Fruit fly (Drosophila melanogaster) whole organism, embryonic: ENCODE data around the gene CG2972.

Source experiments
- Antp ChIP-seq: fragments of 200-800 bp; sonication (Bioruptor generic); optimal IDR thresholded peaks from 3 replicates; lab custom pipeline; 2016; ENCODE audit warnings: missing biosample characterization, missing genetic modification characterization
- Blimp-1 ChIP-seq: fragments of 200-800 bp; sonication (Bioruptor generic); optimal IDR thresholded peaks from 3 replicates; lab custom pipeline; 2018; ENCODE audit warnings: missing biosample characterization, missing genetic modification characterization, mild to moderate bottlenecking, moderate library complexity, missing genetic modification reagents
- CG10366 ChIP-seq: fragments of 200-800 bp; sonication (Bioruptor generic); IDR thresholded peaks from 2 replicates; pipeline ENCODE4 v1.3.6; 2022; ENCODE audit warnings: missing biosample characterization, missing genetic modification characterization
- CG11247 ChIP-seq: fragments of 200-800 bp; sonication (Bioruptor generic); IDR thresholded peaks from 2 replicates; pipeline ENCODE4 v1.3.6; 2022; ENCODE audit warnings: missing biosample characterization, missing genetic modification characterization
- CG12155 ChIP-seq: fragments of 200-800 bp; sonication (Bioruptor generic); optimal IDR thresholded peaks from 3 replicates; lab custom pipeline; 2016; ENCODE audit warnings: missing biosample characterization, missing genetic modification characterization
- CG15601 ChIP-seq: fragments of 200-800 bp; sonication (Bioruptor generic); optimal IDR thresholded peaks from 3 replicates; lab custom pipeline; 2019; ENCODE audit warnings: missing biosample characterization, mild to moderate bottlenecking, missing genetic modification characterization, moderate library complexity
- CG15696 ChIP-seq: fragments of 200-800 bp; sonication (Bioruptor generic); optimal IDR thresholded peaks from 2 replicates; lab custom pipeline; 2019; ENCODE audit warnings: missing biosample characterization, mild to moderate bottlenecking, missing genetic modification characterization, moderate library complexity
- CG1603 ChIP-seq: fragments of 200-800 bp; sonication (Bioruptor generic); optimal IDR thresholded peaks from 2 replicates; lab custom pipeline; 2019; ENCODE audit warnings: missing biosample characterization, mild to moderate bottlenecking, missing genetic modification characterization, moderate library complexity
- CG2875 ChIP-seq: fragments of 200-800 bp; sonication (Bioruptor generic); optimal IDR thresholded peaks from 2 replicates; lab custom pipeline; 2017; ENCODE audit warnings: missing biosample characterization, mild to moderate bottlenecking, missing genetic modification characterization, missing genetic modification reagents
- CG32767 ChIP-seq: fragments of 200-800 bp; sonication (Bioruptor generic); IDR thresholded peaks from 2 replicates; pipeline ENCODE4 v1.3.6; 2022; ENCODE audit warnings: missing biosample characterization, missing genetic modification characterization
- CG34224 ChIP-seq: fragments of 200-800 bp; sonication (Bioruptor generic); IDR thresholded peaks from 3 replicates; pipeline ENCODE4 v1.3.6; 2022; ENCODE audit warnings: missing biosample characterization, missing genetic modification characterization; ENCODE audit not compliant: partially characterized antibody
- CG3726 ChIP-seq: fragments of 200-800 bp; sonication (Bioruptor generic); IDR thresholded peaks from 3 replicates; pipeline ENCODE4, ENCODE4 v1.3.6; 2022; ENCODE audit warnings: missing biosample characterization, missing genetic modification characterization
- CG5953 ChIP-seq: fragments of 200-800 bp; sonication (Bioruptor generic); IDR thresholded peaks from 2 replicates; pipeline ENCODE4 v1.3.6; 2022; ENCODE audit warnings: missing biosample characterization, missing genetic modification characterization
- CG6813 ChIP-seq: fragments of 200-800 bp; sonication (Bioruptor generic); optimal IDR thresholded peaks from 2 replicates; lab custom pipeline; 2017; ENCODE audit warnings: missing biosample characterization, missing genetic modification characterization, mild to moderate bottlenecking, moderate library complexity, missing genetic modification reagents
- CG7556 ChIP-seq: fragments of 200-800 bp; sonication (Bioruptor generic); optimal IDR thresholded peaks from 2 replicates; lab custom pipeline; 2017; ENCODE audit warnings: missing biosample characterization, mild to moderate bottlenecking, missing genetic modification characterization
- CG7987 ChIP-seq: fragments of 200-800 bp; sonication (Bioruptor generic); optimal IDR thresholded peaks from 2 replicates; lab custom pipeline; 2018; ENCODE audit warnings: missing biosample characterization, mild to moderate bottlenecking, missing genetic modification characterization, moderate library complexity
- HHEX ChIP-seq: fragments of 200-800 bp; sonication (Bioruptor generic); optimal IDR thresholded peaks from 3 replicates; lab custom pipeline; 2017; ENCODE audit warnings: missing biosample characterization, mild to moderate bottlenecking, missing genetic modification characterization, missing genetic modification reagents
- HLH3B ChIP-seq: fragments of 200-800 bp; sonication (Bioruptor generic); IDR thresholded peaks from 2 replicates; pipeline ENCODE4 v1.3.6; 2022; ENCODE audit warnings: missing biosample characterization, missing genetic modification characterization
- Meics ChIP-seq: fragments of 200-800 bp; sonication (Bioruptor generic); optimal IDR thresholded peaks from 2 replicates; lab custom pipeline; 2017; ENCODE audit warnings: missing biosample characterization, mild to moderate bottlenecking, missing genetic modification characterization
- Mes4 ChIP-seq: fragments of 200-800 bp; sonication (Bioruptor generic); optimal IDR thresholded peaks from 2 replicates; lab custom pipeline; 2016; ENCODE audit warnings: missing biosample characterization, missing genetic modification characterization
- NC2β ChIP-seq: fragments of 200-800 bp; sonication (Bioruptor generic); optimal IDR thresholded peaks from 2 replicates; lab custom pipeline; 2016; ENCODE audit warnings: missing biosample characterization, missing genetic modification characterization
- Nf-YA ChIP-seq: fragments of 200-800 bp; sonication (Bioruptor generic); IDR thresholded peaks from 2 replicates; pipeline ENCODE4 v1.3.6; 2022; ENCODE audit warnings: missing biosample characterization, missing genetic modification characterization
- Optix ChIP-seq: fragments of 200-800 bp; sonication (Bioruptor generic); IDR thresholded peaks from 3 replicates; pipeline ENCODE4 v1.3.6; 2022; ENCODE audit warnings: missing biosample characterization, missing genetic modification characterization
- Sry-β ChIP-seq: fragments of 200-800 bp; sonication (Bioruptor generic); optimal IDR thresholded peaks from 2 replicates; lab custom pipeline; 2018; ENCODE audit warnings: missing biosample characterization, mild to moderate bottlenecking, missing genetic modification characterization, moderate library complexity
- Ssrp ChIP-seq: fragments of 200-800 bp; sonication (Bioruptor generic); optimal IDR thresholded peaks from 2 replicates; lab custom pipeline; 2018; ENCODE audit warnings: missing biosample characterization, mild to moderate bottlenecking, missing genetic modification characterization, moderate library complexity
- Trl ChIP-seq, 3 experiments: fragments of >200 bp in 2 of 3; fragments of 200-800 bp in 1 of 3; sonication (Bioruptor generic) in 1 of 3; optimal IDR thresholded peaks; 2 replicates in 1 of 3; 3 replicates in 2 of 3; lab custom pipeline; 2016 to 2017; ENCODE audit warnings: missing biosample characterization in 1 of 3, missing genetic modification characterization in 1 of 3
- Vsx1 ChIP-seq: fragments of 200-800 bp; sonication (Bioruptor generic); optimal IDR thresholded peaks from 2 replicates; lab custom pipeline; 2017; ENCODE audit warnings: missing biosample characterization, mild to moderate bottlenecking, missing genetic modification characterization, missing genetic modification reagents
- ap ChIP-seq: fragments of 200-800 bp; sonication (Bioruptor generic); IDR thresholded peaks from 2 replicates; pipeline ENCODE4 v1.3.6; 2022; ENCODE audit warnings: missing biosample characterization, missing genetic modification characterization
- az2 ChIP-seq: fragments of 200-800 bp; sonication (Bioruptor generic); optimal IDR thresholded peaks from 3 replicates; lab custom pipeline; 2016; ENCODE audit warnings: missing biosample characterization, missing genetic modification characterization
- bowl ChIP-seq: fragments of 200-800 bp; sonication (Bioruptor generic); IDR thresholded peaks from 2 replicates; pipeline ENCODE4 v1.3.6; 2022; ENCODE audit warnings: missing biosample characterization, missing genetic modification characterization
- dmrt99B ChIP-seq: fragments of 200-800 bp; sonication (Bioruptor generic); optimal IDR thresholded peaks from 2 replicates; lab custom pipeline; 2018; ENCODE audit warnings: missing biosample characterization, mild to moderate bottlenecking, missing genetic modification characterization, moderate library complexity
- eyg ChIP-seq: fragments of 200-800 bp; sonication (Bioruptor generic); optimal IDR thresholded peaks from 3 replicates; lab custom pipeline; 2016; ENCODE audit warnings: missing biosample characterization, missing genetic modification characterization
- gem ChIP-seq: fragments of 200-800 bp; sonication (Bioruptor generic); optimal IDR thresholded peaks from 2 replicates; lab custom pipeline; 2019; ENCODE audit warnings: missing biosample characterization, mild to moderate bottlenecking, missing genetic modification characterization, moderate library complexity
- gro ChIP-seq: fragments of 200-800 bp; sonication (Bioruptor generic); optimal IDR thresholded peaks from 2 replicates; lab custom pipeline; 2016; ENCODE audit warnings: missing biosample characterization, missing genetic modification characterization
- gsb-n ChIP-seq: fragments of 200-800 bp; sonication (Bioruptor generic); optimal IDR thresholded peaks from 3 replicates; lab custom pipeline; 2018; ENCODE audit warnings: missing biosample characterization, mild to moderate bottlenecking, missing genetic modification characterization
- hkb ChIP-seq, 2 experiments: fragments of 200-800 bp in 1 of 2; fragments of >200 bp in 1 of 2; sonication (Bioruptor generic) in 1 of 2; IDR thresholded peaks in 1 of 2; optimal IDR thresholded peaks in 1 of 2; 2 replicates each; pipeline versions ENCODE4 v1.3.6 to Lab custom; 2017 to 2022; ENCODE audit warnings: missing biosample characterization in 1 of 2, missing genetic modification characterization in 1 of 2
- insv ChIP-seq, 2 experiments: fragments of 200-800 bp; sonication (Bioruptor generic); optimal IDR thresholded peaks; 3 replicates each; lab custom pipeline; 2016 to 2018; ENCODE audit warnings: missing biosample characterization in 2 of 2, missing genetic modification characterization in 2 of 2
- ken ChIP-seq: fragments of 200-800 bp; sonication (Bioruptor generic); IDR thresholded peaks from 3 replicates; pipeline ENCODE4 v1.3.6; 2022; ENCODE audit warnings: missing biosample characterization, missing genetic modification characterization
- nerfin-1 ChIP-seq: fragments of 200-800 bp; sonication (Bioruptor generic); optimal IDR thresholded peaks from 3 replicates; lab custom pipeline; 2019; ENCODE audit warnings: missing biosample characterization, mild to moderate bottlenecking, missing genetic modification characterization, moderate library complexity
- onecut ChIP-seq: fragments of 200-800 bp; sonication (Bioruptor generic); IDR thresholded peaks from 2 replicates; pipeline ENCODE4 v1.3.6; 2022; ENCODE audit warnings: missing biosample characterization, missing genetic modification characterization
- pzg ChIP-seq: fragments of 200-800 bp; sonication (Bioruptor generic); optimal IDR thresholded peaks from 3 replicates; lab custom pipeline; 2018; ENCODE audit warnings: missing biosample characterization, mild to moderate bottlenecking, missing genetic modification characterization, moderate library complexity
- sens ChIP-seq: fragments of 200-800 bp; sonication (Bioruptor generic); peaks from one replicate; lab custom pipeline; 2016; ENCODE audit warnings: missing biosample characterization, missing genetic modification characterization
- sens-2 ChIP-seq: fragments of 200-800 bp; sonication (Bioruptor generic); IDR thresholded peaks from 2 replicates; pipeline ENCODE4 v1.3.6; 2022; ENCODE audit warnings: missing biosample characterization, missing genetic modification characterization
- sisA ChIP-seq: fragments of 200-800 bp; sonication (Bioruptor generic); IDR thresholded peaks from 2 replicates; pipeline ENCODE4 v1.3.6; 2022; ENCODE audit warnings: missing biosample characterization, missing genetic modification characterization
- slbo ChIP-seq: fragments of 200-800 bp; sonication (Bioruptor generic); IDR thresholded peaks from 2 replicates; pipeline ENCODE4 v1.3.6; 2022; ENCODE audit warnings: missing biosample characterization, missing genetic modification characterization
- tgo ChIP-seq: fragments of 200-800 bp; sonication (Bioruptor generic); IDR thresholded peaks from 3 replicates; pipeline ENCODE4 v1.3.6; 2022; ENCODE audit warnings: missing biosample characterization, missing genetic modification characterization
- tio ChIP-seq: fragments of 200-800 bp; sonication (Bioruptor generic); optimal IDR thresholded peaks from 2 replicates; lab custom pipeline; 2017; ENCODE audit warnings: missing biosample characterization, missing genetic modification characterization, inconsistent platforms
- tup ChIP-seq: fragments of 200-800 bp; sonication (Bioruptor generic); optimal IDR thresholded peaks from 2 replicates; lab custom pipeline; 2016; ENCODE audit warnings: missing biosample characterization, mild to moderate bottlenecking, missing genetic modification characterization, moderate library complexity

Gene CG2972

dm6 chrX:10115582-10116207 lies 32.7 kb downstream of the CG2972 start (continued):
- no peak for TF ChIP-seq hkb (optimal IDR thresholded peaks at IDR 0.05; lab: Kevin White, UChicago)
- TF ChIP-seq hkb (GFP tag; IDR thresholded peaks at IDR 0.05; lab: Robert Waterston, UW): peak; percentile 37; the same call in 1 of the 2 replicates
- TF ChIP-seq Antp (GFP tag; lab: Kevin White, UChicago): no peak
- peak; percentile 19 for TF ChIP-seq Sry-β
- peak; percentile 19; the same call in 1 of the 2 replicates for TF ChIP-seq HLH3B (GFP tag; lab: Robert Waterston, UW)
- TF ChIP-seq eyg (GFP tag; lab: Kevin White, UChicago): no peak
- TF ChIP-seq Nf-YA (GFP tag; lab: Robert Waterston, UW): 0 out of 2 replicates have a peak, but pooled peaks have one; percentile 15
- TF ChIP-seq Ssrp (tag; lab: Kevin White, UChicago): no peak
- TF ChIP-seq CG15696: peak; percentile 40
- peak; percentile 41 for TF ChIP-seq CG15601 (tag; lab: Kevin White, UChicago)
- no peak for TF ChIP-seq CG12155 (GFP tag; lab: Kevin White, UChicago)
- no peak for TF ChIP-seq bowl (GFP tag; lab: Robert Waterston, UW)
- no peak for TF ChIP-seq ken (GFP tag; lab: Robert Waterston, UW)
- no peak for TF ChIP-seq slbo (GFP tag; lab: Robert Waterston, UW)
- no peak for TF ChIP-seq CG32767 (GFP tag; lab: Robert Waterston, UW)
- TF ChIP-seq tgo (GFP tag; lab: Robert Waterston, UW): peak; percentile 32; the same call in 1 of the 3 replicates
- peak; percentile 11 for TF ChIP-seq CG7556 (GFP tag; lab: Kevin White, UChicago)
- peak; percentile 53 for TF ChIP-seq Blimp-1
- TF ChIP-seq sens (GFP tag; lab: Kevin White, UChicago): peak; percentile 91
- TF ChIP-seq sens-2 (GFP tag; lab: Robert Waterston, UW): 0 out of 2 replicates have a peak, but pooled peaks have one; percentile 8
- no peak for TF ChIP-seq pzg (GFP tag; lab: Kevin White, UChicago)
- peak; percentile 53 for TF ChIP-seq CG2875
- no peak for TF ChIP-seq CG7987 (GFP tag; lab: Kevin White, UChicago)
- TF ChIP-seq CG1603 (tag; lab: Kevin White, UChicago): peak; percentile 38
- TF ChIP-seq az2 (GFP tag; lab: Kevin White, UChicago): no peak
- no peak for TF ChIP-seq NC2β (GFP tag; lab: Kevin White, UChicago)
- TF ChIP-seq Optix: peak; percentile 51; the same call in 1 of the 3 replicates
- TF ChIP-seq onecut: peak; percentile 26; the same call in 1 of the 2 replicates
- TF ChIP-seq gsb-n (tag; lab: Kevin White, UChicago): peak; percentile 7
- TF ChIP-seq ap: 0 out of 2 replicates have a peak, but pooled peaks have one; percentile 26
- peak; percentile 19 for TF ChIP-seq tio (GFP tag; lab: Kevin White, UChicago)
- TF ChIP-seq Trl (optimal IDR thresholded peaks at IDR 0.05; lab: Kevin White, UChicago): no peak
- peak; percentile 36 for TF ChIP-seq Trl (GFP tag; optimal IDR thresholded peaks at IDR 0.05; lab: Kevin White, UChicago)
- peak; percentile 3 for TF ChIP-seq Vsx1
- TF ChIP-seq HHEX: no peak
- no peak for TF ChIP-seq dmrt99B (tag; lab: Kevin White, UChicago)
- TF ChIP-seq Meics (GFP tag; lab: Kevin White, UChicago): no peak
- TF ChIP-seq CG11247: peak; percentile 20; the same call in 1 of the 2 replicates
- no peak for TF ChIP-seq nerfin-1 (tag; lab: Kevin White, UChicago)
- TF ChIP-seq gem (tag; lab: Kevin White, UChicago): peak; percentile 5
- no peak for TF ChIP-seq gro (GFP tag; lab: Kevin White, UChicago)
- TF ChIP-seq CG10366 (GFP tag; lab: Robert Waterston, UW): no peak
- no peak for TF ChIP-seq sisA
- TF ChIP-seq Mes4 (GFP tag; lab: Kevin White, UChicago): peak; percentile 20
- peak; percentile 34 for TF ChIP-seq tup
- no peak for TF ChIP-seq CG3726 (GFP tag; lab: Robert Waterston, UW)
- no peak for TF ChIP-seq CG34224 (GFP tag; lab: Robert Waterston, UW)
- 0 out of 2 replicates have a peak, but pooled peaks have one; percentile 27 for TF ChIP-seq CG5953 (GFP tag; lab: Robert Waterston, UW)
- TF ChIP-seq insv (GFP tag; optimal IDR thresholded peaks at IDR 0.05; lab: Kevin White, UChicago): no peak
- peak; percentile 36 for TF ChIP-seq CG6813 (GFP tag; lab: Kevin White, UChicago)
